Worm (Caenorhabditis elegans) whole organism, young adult: ENCODE results near the gene Y110A2AL.7.
A peak's percentile ranks its signal among the peaks of the same experiment; 100 is the strongest.

Experiments
- D2030.7 ChIP-seq: fragments of 200-800 bp; sonication (Bioruptor generic); IDR thresholded peaks from 2 replicates; pipeline ENCODE4 v1.3.6; 2022; ENCODE audit warnings: missing genetic modification reagents, missing genetic modification characterization, missing compliant biosample characterization
- F23B12.7 ChIP-seq: sonication (generic microtip); optimal IDR thresholded peaks from 2 replicates; lab custom pipeline; 2017; ENCODE audit warnings: missing genetic modification characterization, mild to moderate bottlenecking, missing compliant biosample characterization, antibody characterized with exemption, moderate library complexity; ENCODE audit not compliant: insufficient read depth
- F33H1.4 ChIP-seq: fragments of 200-800 bp; sonication (Bioruptor generic); IDR thresholded peaks from 2 replicates; pipeline ENCODE4 v1.3.6; 2022; ENCODE audit warnings: missing genetic modification reagents, missing genetic modification characterization, missing compliant biosample characterization
- F39B2.1 ChIP-seq: fragments of 200-800 bp; sonication (Bioruptor generic); IDR thresholded peaks from 2 replicates; pipeline ENCODE4 v1.3.6; 2022; ENCODE audit warnings: missing genetic modification reagents, missing genetic modification characterization, missing compliant biosample characterization
- F49E8.2 ChIP-seq: sonication (generic microtip); optimal IDR thresholded peaks from 3 replicates; lab custom pipeline; 2017; ENCODE audit warnings: missing genetic modification characterization, mild to moderate bottlenecking, missing compliant biosample characterization, antibody characterized with exemption, moderate library complexity; ENCODE audit not compliant: insufficient read depth
- F57C9.4 ChIP-seq: sonication (generic microtip); optimal IDR thresholded peaks from 2 replicates; lab custom pipeline; 2017; ENCODE audit warnings: mild to moderate bottlenecking, missing genetic modification characterization, missing compliant biosample characterization
- K11D2.4 ChIP-seq: fragments of 200-800 bp; sonication (Bioruptor generic); IDR thresholded peaks from 2 replicates; pipeline ENCODE4 v1.3.6; 2022; ENCODE audit warnings: missing genetic modification reagents, missing genetic modification characterization, missing compliant biosample characterization
- T07F8.4 ChIP-seq: sonication (generic microtip); optimal IDR thresholded peaks from 2 replicates; lab custom pipeline; 2016; ENCODE audit warnings: mild to moderate bottlenecking, missing genetic modification characterization, moderate library complexity, missing compliant biosample characterization
- Y53G8AR.9 ChIP-seq: fragments of 200-800 bp; sonication (Bioruptor generic); conservative IDR thresholded peaks from 2 replicates; pipeline ENCODE4 v1.3.6; 2022; ENCODE audit warnings: missing genetic modification reagents, missing genetic modification characterization, missing compliant biosample characterization
- Y56A3A.18 ChIP-seq: fragments of 200-800 bp; sonication (Bioruptor generic); IDR thresholded peaks from 2 replicates; pipeline ENCODE4 v1.3.6; 2022; ENCODE audit warnings: missing genetic modification reagents, missing genetic modification characterization, missing compliant biosample characterization
- Y67H2A.10 ChIP-seq: fragments of 200-800 bp; sonication (Bioruptor generic); conservative IDR thresholded peaks from 2 replicates; pipeline ENCODE4 v1.3.6; 2022; ENCODE audit warnings: missing genetic modification reagents, missing genetic modification characterization, missing compliant biosample characterization
- Y79H2A.3 ChIP-seq: fragments of 200-800 bp; sonication (Bioruptor generic); conservative IDR thresholded peaks from 2 replicates; pipeline ENCODE4 v1.3.6; 2022; ENCODE audit warnings: missing genetic modification reagents, missing genetic modification characterization, missing compliant biosample characterization
- attf-5 ChIP-seq: fragments of 200-800 bp; sonication (Bioruptor generic); optimal IDR thresholded peaks from 2 replicates; lab custom pipeline; 2018; ENCODE audit warnings: mild to moderate bottlenecking, missing genetic modification characterization, missing compliant biosample characterization
- bed-2 ChIP-seq: fragments of 200-800 bp; sonication (Bioruptor generic); IDR thresholded peaks from 2 replicates; pipeline ENCODE4 v1.3.6; 2022; ENCODE audit warnings: missing genetic modification reagents, missing genetic modification characterization, missing compliant biosample characterization
- cebp-1 ChIP-seq, 2 experiments: fragments of 200-800 bp in 1 of 2; sonication (Bioruptor generic) in 1 of 2; sonication (generic microtip) in 1 of 2; IDR thresholded peaks in 1 of 2; optimal IDR thresholded peaks in 1 of 2; 2 replicates each; pipeline versions ENCODE4 v1.3.6 to Lab custom; 2017 to 2022; ENCODE audit warnings: missing compliant biosample characterization in 2 of 2, missing genetic modification characterization in 2 of 2, mild to moderate bottlenecking in 1 of 2, missing genetic modification reagents in 1 of 2, moderate library complexity in 1 of 2
- cebp-2 ChIP-seq: fragments of 200-800 bp; sonication (Bioruptor generic); IDR thresholded peaks from 2 replicates; pipeline ENCODE4 v1.3.6; 2022; ENCODE audit warnings: missing genetic modification characterization, missing compliant biosample characterization
- ceh-100 ChIP-seq: fragments of 200-800 bp; sonication (Bioruptor generic); IDR thresholded peaks from 2 replicates; pipeline ENCODE4 v1.3.6; 2022; ENCODE audit warnings: missing genetic modification reagents, missing genetic modification characterization, missing compliant biosample characterization
- ceh-58 ChIP-seq: fragments of 200-800 bp; sonication (Bioruptor generic); IDR thresholded peaks from 2 replicates; pipeline ENCODE4 v1.3.6; 2022; ENCODE audit warnings: missing genetic modification characterization, missing compliant biosample characterization
- dpl-1 ChIP-seq: fragments of 150-350 bp; optimal IDR thresholded peaks from 2 replicates; lab custom pipeline; 2014; ENCODE audit warnings: missing biosample characterization, missing genetic modification reagents, missing genetic modification characterization
- efl-1 ChIP-seq: fragments of 150-350 bp; optimal IDR thresholded peaks from 2 replicates; lab custom pipeline; 2014; ENCODE audit warnings: missing biosample characterization, missing genetic modification reagents, missing genetic modification characterization
- egl-18 ChIP-seq: fragments of 200-800 bp; sonication (Bioruptor generic); IDR thresholded peaks from 2 replicates; pipeline ENCODE4 v1.3.6; 2022; ENCODE audit warnings: missing genetic modification reagents, missing genetic modification characterization, missing compliant biosample characterization
- egl-44 ChIP-seq: fragments of 200-800 bp; sonication (Bioruptor generic); IDR thresholded peaks from 2 replicates; pipeline ENCODE4 v1.3.6; 2022; ENCODE audit warnings: missing genetic modification reagents, missing genetic modification characterization, missing compliant biosample characterization
- egrh-3 ChIP-seq: fragments of 200-800 bp; sonication (Bioruptor generic); IDR thresholded peaks from 2 replicates; pipeline ENCODE4 v1.3.6; 2022; ENCODE audit warnings: missing genetic modification reagents, missing genetic modification characterization, missing compliant biosample characterization
- fkh-3 ChIP-seq: sonication (generic microtip); optimal IDR thresholded peaks from 2 replicates; lab custom pipeline; 2016; ENCODE audit warnings: mild to moderate bottlenecking, missing genetic modification characterization, missing compliant biosample characterization
- hlh-12 ChIP-seq: sonication (generic microtip); optimal IDR thresholded peaks from 2 replicates; lab custom pipeline; 2016; ENCODE audit warnings: missing genetic modification characterization, missing compliant biosample characterization
- hsf-1 ChIP-seq: fragments of 200-800 bp; sonication (Bioruptor generic); IDR thresholded peaks from 2 replicates; pipeline ENCODE4 v1.3.6; 2022; ENCODE audit warnings: missing genetic modification reagents, missing genetic modification characterization, missing compliant biosample characterization
- let-607 ChIP-seq, 2 experiments: fragments of 200-800 bp in 1 of 2; sonication (Bioruptor generic) in 1 of 2; sonication (generic microtip) in 1 of 2; optimal IDR thresholded peaks; 2 replicates each; lab custom pipeline; 2016 to 2018; ENCODE audit warnings: mild to moderate bottlenecking in 2 of 2, missing compliant biosample characterization in 2 of 2, missing genetic modification characterization in 2 of 2, moderate library complexity in 2 of 2, missing genotype in 1 of 2
- lin-40 ChIP-seq: sonication (generic microtip); optimal IDR thresholded peaks from 2 replicates; lab custom pipeline; 2016; ENCODE audit warnings: missing genetic modification characterization, mild to moderate bottlenecking, missing compliant biosample characterization, missing genotype, missing genetic modification reagents
- lin-54 ChIP-seq: fragments of 200-800 bp; sonication (Bioruptor generic); optimal IDR thresholded peaks from 2 replicates; lab custom pipeline; 2018; ENCODE audit warnings: mild to moderate bottlenecking, missing genetic modification characterization, missing compliant biosample characterization
- lir-1 ChIP-seq: fragments of 200-800 bp; sonication (Bioruptor generic); conservative IDR thresholded peaks from 2 replicates; pipeline ENCODE4 v1.3.6; 2022; ENCODE audit warnings: missing genetic modification reagents, missing genetic modification characterization, missing compliant biosample characterization
- mcd-1 ChIP-seq: fragments of 200-800 bp; sonication (Bioruptor generic); IDR thresholded peaks from 2 replicates; pipeline ENCODE4 v1.3.6; 2022; ENCODE audit warnings: missing genetic modification reagents, missing genetic modification characterization, missing compliant biosample characterization
- nfya-1 ChIP-seq: sonication (generic microtip); optimal IDR thresholded peaks from 2 replicates; lab custom pipeline; 2017; ENCODE audit warnings: antibody characterized with exemption, missing compliant biosample characterization, missing genetic modification characterization, borderline replicate concordance; ENCODE audit not compliant: insufficient read depth
- nfyb-1 ChIP-seq: fragments of 200-800 bp; sonication (Bioruptor generic); IDR thresholded peaks from 2 replicates; pipeline ENCODE4 v1.3.6; 2022; ENCODE audit warnings: missing genetic modification reagents, missing genetic modification characterization, missing compliant biosample characterization
- nhr-27 ChIP-seq: fragments of 200-800 bp; sonication (Bioruptor generic); optimal IDR thresholded peaks from 2 replicates; lab custom pipeline; 2018; ENCODE audit warnings: mild to moderate bottlenecking, missing genetic modification characterization, moderate library complexity, missing compliant biosample characterization
- nhr-80 ChIP-seq: sonication (generic microtip); optimal IDR thresholded peaks from 2 replicates; lab custom pipeline; 2016; ENCODE audit warnings: missing genetic modification characterization, missing compliant biosample characterization
- pbrm-1 ChIP-seq: fragments of 200-800 bp; sonication (Bioruptor generic); IDR thresholded peaks from 2 replicates; pipeline ENCODE4 v1.3.6; 2022; ENCODE audit warnings: missing genetic modification reagents, missing genetic modification characterization, missing compliant biosample characterization
- rcor-1 ChIP-seq: fragments of 200-800 bp; sonication (Bioruptor generic); IDR thresholded peaks from 2 replicates; pipeline ENCODE4 v1.3.6; 2022; ENCODE audit warnings: missing genetic modification reagents, missing genetic modification characterization, missing compliant biosample characterization
- somi-1 ChIP-seq: fragments of 200-800 bp; sonication (Bioruptor generic); optimal IDR thresholded peaks from 2 replicates; lab custom pipeline; 2018; ENCODE audit warnings: mild to moderate bottlenecking, missing genetic modification characterization, missing compliant biosample characterization
- tlf-1 ChIP-seq: fragments of 200-800 bp; sonication (Bioruptor generic); optimal IDR thresholded peaks from 2 replicates; lab custom pipeline; 2018; ENCODE audit warnings: mild to moderate bottlenecking, missing genetic modification characterization, missing compliant biosample characterization
- unc-130 ChIP-seq: sonication (generic microtip); optimal IDR thresholded peaks from 2 replicates; lab custom pipeline; 2016; ENCODE audit warnings: missing genetic modification reagents, missing genetic modification characterization, missing compliant biosample characterization
- xnd-1 ChIP-seq: sonication (generic microtip); optimal IDR thresholded peaks from 2 replicates; lab custom pipeline; 2016; ENCODE audit warnings: missing genotype, missing genetic modification reagents, missing genetic modification characterization, missing compliant biosample characterization
- zim-3 ChIP-seq: sonication (generic microtip); optimal IDR thresholded peaks from 2 replicates; lab custom pipeline; 2017; ENCODE audit warnings: mild to moderate bottlenecking, missing genetic modification characterization, moderate library complexity, missing compliant biosample characterization
- ztf-18 ChIP-seq: sonication (generic microtip); optimal IDR thresholded peaks from 2 replicates; lab custom pipeline; 2016; ENCODE audit warnings: missing genotype, mild to moderate bottlenecking, missing genetic modification characterization, missing compliant biosample characterization
- ztf-22 ChIP-seq: fragments of 200-800 bp; sonication (Bioruptor generic); optimal IDR thresholded peaks from 2 replicates; lab custom pipeline; 2018; ENCODE audit warnings: mild to moderate bottlenecking, missing genetic modification characterization, moderate library complexity, missing compliant biosample characterization
- ztf-25 ChIP-seq: fragments of 200-800 bp; sonication (Bioruptor generic); IDR thresholded peaks from 2 replicates; pipeline ENCODE4 v1.3.6; 2022; ENCODE audit warnings: missing genetic modification reagents, missing genetic modification characterization, missing compliant biosample characterization
- ztf-26 ChIP-seq: sonication (generic microtip); optimal IDR thresholded peaks from 2 replicates; lab custom pipeline; 2017; ENCODE audit warnings: missing genetic modification characterization, missing compliant biosample characterization

Gene Y110A2AL.7

DNA sequence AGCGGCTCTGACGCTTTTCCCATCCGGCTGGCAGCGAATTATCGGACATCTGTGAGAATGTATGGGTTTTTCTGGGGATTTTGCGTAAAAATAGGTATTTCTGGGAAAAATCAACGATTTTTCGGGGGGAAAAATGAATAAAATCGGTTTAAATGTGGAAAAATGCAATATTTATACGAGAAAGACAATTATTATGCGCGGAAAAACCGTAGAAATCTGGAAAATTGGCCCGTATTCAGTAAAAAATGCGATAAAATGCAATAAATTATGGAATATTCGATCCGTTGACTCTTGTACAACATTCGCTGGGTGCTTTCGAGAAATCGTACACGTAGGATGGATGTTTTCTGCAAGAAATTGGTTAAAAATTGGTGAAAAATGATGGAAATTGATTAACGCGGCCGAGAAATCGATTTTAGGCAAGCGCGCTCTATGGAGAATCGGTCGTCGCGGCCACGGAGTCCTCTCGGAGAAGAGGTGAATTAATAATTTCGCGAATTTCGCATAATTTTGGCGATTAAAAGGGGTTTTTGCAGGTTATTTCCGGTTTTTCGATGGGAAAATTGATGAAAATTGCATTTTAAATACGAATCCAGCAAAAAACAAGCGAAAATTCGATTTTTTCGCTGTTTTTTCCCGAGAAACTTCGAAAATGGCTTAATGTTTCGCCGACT, 46.1 kb upstream of the Y110A2AL.7 start, which contains the start of gene pinn-1 (continued):
- TF ChIP-seq lin-54 (GFP tag; lab: Kevin White, UChicago) (peak; percentile 81), cebp-2 (0 out of 2 replicates have a peak, but pooled peaks have one; percentile 71), K11D2.4 (peak; percentile 89), zim-3 (tag; lab: Kevin White, UChicago) (peak; percentile 60), D2030.7 (peak; percentile 90), T07F8.4 (tag; lab: Kevin White, UChicago) (no peak), ztf-22 (GFP tag; lab: Kevin White, UChicago) (peak; percentile 30), tlf-1 (GFP tag; lab: Kevin White, UChicago) (peak; percentile 67), F49E8.2 (no peak), mcd-1 (peak; percentile 99), dpl-1 (peak; percentile 47), F33H1.4 (GFP tag; lab: Robert Waterston, UW) (peak; percentile 69), lir-1 (GFP tag; lab: Robert Waterston, UW) (no peak; the same call in 1 of the 2 replicates), xnd-1 (tag; lab: Kevin White, UChicago) (peak; percentile 37), ztf-25 (0 out of 2 replicates have a peak, but pooled peaks have one; percentile 31), ceh-100 (GFP tag; lab: Robert Waterston, UW) (peak; percentile 85), Y67H2A.10 (GFP tag; lab: Robert Waterston, UW) (peak; percentile 70; the same call in 1 of the 2 replicates), egl-44 (GFP tag; lab: Robert Waterston, UW) (peak; percentile 68; the same call in 1 of the 2 replicates), F23B12.7 (tag; lab: Kevin White, UChicago) (peak; percentile 45), nhr-27 (tag; lab: Kevin White, UChicago) (no peak), Y56A3A.18 (0 out of 2 replicates have a peak, but pooled peaks have one; percentile 48), somi-1 (no peak), nfyb-1 (GFP tag; lab: Robert Waterston, UW) (peak; percentile 92), cebp-1 (GFP tag; IDR thresholded peaks at IDR 0.05; lab: Robert Waterston, UW) (peak; percentile 37; the same call in 1 of the 2 replicates), cebp-1 (tag; optimal IDR thresholded peaks at IDR 0.05; lab: Kevin White, UChicago) (peak; percentile 75), lin-40 (tag; lab: Kevin White, UChicago) (peak; percentile 82), ztf-18 (tag; lab: Kevin White, UChicago) (peak; percentile 8), egl-18 (GFP tag; lab: Robert Waterston, UW) (peak; percentile 50; the same call in 1 of the 2 replicates), hsf-1 (peak; percentile 66; the same call in 1 of the 2 replicates), ztf-26 (tag; lab: Kevin White, UChicago) (peak; percentile 69), pbrm-1 (GFP tag; lab: Robert Waterston, UW) (peak; percentile 92), rcor-1 (GFP tag; lab: Robert Waterston, UW) (peak; percentile 91), nhr-80 (tag; lab: Kevin White, UChicago) (peak; percentile 4), Y79H2A.3 (GFP tag; lab: Robert Waterston, UW) (no peak), attf-5 (peak; percentile 75), fkh-3 (tag; lab: Kevin White, UChicago) (no peak), nfya-1 (tag; lab: Kevin White, UChicago) (no peak), F57C9.4 (tag; lab: Kevin White, UChicago) (peak; percentile 61), efl-1 (GFP tag; lab: Kevin White, UChicago) (peak; percentile 52), hlh-12 (tag; lab: Kevin White, UChicago) (no peak), Y53G8AR.9 (GFP tag; lab: Robert Waterston, UW) (peak; percentile 87), ceh-58 (GFP tag; lab: Robert Waterston, UW) (no peak), let-607 (tag; optimal IDR thresholded peaks at IDR 0.05; lab: Kevin White, UChicago) (no peak), F39B2.1 (GFP tag; lab: Robert Waterston, UW) (no peak), unc-130 (GFP tag; lab: Kevin White, UChicago) (peak; percentile 80), egrh-3 (GFP tag; lab: Robert Waterston, UW) (peak; percentile 52; the same call in 1 of the 2 replicates), bed-2 (GFP tag; lab: Robert Waterston, UW) (peak; percentile 97)
